Worm (Caenorhabditis elegans) whole organism, L1 larva: ENCODE measurements around the gene col-69.
A peak's percentile ranks its signal among the peaks of the same experiment; 100 is the strongest.

Source experiments
- egl-27 ChIP-seq, 2 experiments: fragments of 150-350 bp in 1 of 2; sonication (generic microtip); optimal IDR thresholded peaks; 3 replicates each; lab custom pipeline; 2017 to 2018; ENCODE audit warnings: missing biosample characterization in 2 of 2, missing genetic modification characterization in 2 of 2, missing genetic modification reagents in 2 of 2
- fkh-10 ChIP-seq: sonication (generic microtip); optimal IDR thresholded peaks from 2 replicates; lab custom pipeline; 2017; ENCODE audit warnings: missing biosample characterization, missing genetic modification reagents, missing genetic modification characterization
- grh-1 ChIP-seq: fragments of 200-800 bp; sonication (Bioruptor generic); IDR thresholded peaks from 2 replicates; pipeline ENCODE4 v1.3.6; 2022; ENCODE audit warnings: missing genetic modification reagents, missing genetic modification characterization, missing compliant biosample characterization
- nhr-12 ChIP-seq: sonication (generic microtip); optimal IDR thresholded peaks from 2 replicates; lab custom pipeline; 2017; ENCODE audit warnings: missing biosample characterization, missing genetic modification characterization
- nhr-77 ChIP-seq: fragments of 150-350 bp; optimal IDR thresholded peaks from 2 replicates; lab custom pipeline; 2014; ENCODE audit warnings: missing biosample characterization, missing genetic modification characterization
- unc-98 ChIP-seq: fragments of 200-800 bp; sonication (Bioruptor generic); IDR thresholded peaks from 2 replicates; pipeline ENCODE4 v1.3.6; 2022; ENCODE audit warnings: missing genetic modification characterization, missing compliant biosample characterization
- zag-1 ChIP-seq: fragments of 150-350 bp; optimal IDR thresholded peaks from 2 replicates; lab custom pipeline; 2014; ENCODE audit warnings: missing biosample characterization, missing genetic modification characterization

The col-69 gene

ce11 chrII:255124-255523 lies 50.4 kb downstream of the col-69 start (continued):
- no peak for TF ChIP-seq nhr-12 (tag; lab: Kevin White, UChicago)
- peak; percentile 92 for TF ChIP-seq grh-1 (GFP tag; lab: Robert Waterston, UW)
- peak; percentile 62 for TF ChIP-seq zag-1
- TF ChIP-seq unc-98 (GFP tag; lab: Robert Waterston, UW), result peak; percentile 65; the same call in 1 of the 2 replicates
- TF ChIP-seq nhr-77 (tag; lab: Kevin White, UChicago), result peak; percentile 93
- peak; percentile 60 to 69 for TF ChIP-seq egl-27 (tag; optimal IDR thresholded peaks at IDR 0.05; lab: Kevin White, UChicago)
- peak; percentile 95 for TF ChIP-seq fkh-10 (GFP tag; lab: Kevin White, UChicago)
